Fruit fly (Drosophila melanogaster) whole organism, embryonic: ENCODE measurements around the gene sxe2.

Source experiments
- Awh ChIP-seq: fragments of 200-800 bp; sonication (Bioruptor generic); IDR thresholded peaks from 2 replicates; pipeline ENCODE4, ENCODE4 v1.3.6; 2022; ENCODE audit warnings: missing biosample characterization, missing genetic modification characterization
- Bdp1 ChIP-seq: fragments of 200-800 bp; sonication (Bioruptor generic); optimal IDR thresholded peaks from 3 replicates; lab custom pipeline; 2016; ENCODE audit warnings: missing biosample characterization, missing genetic modification characterization
- Blimp-1 ChIP-seq: fragments of 200-800 bp; sonication (Bioruptor generic); optimal IDR thresholded peaks from 3 replicates; lab custom pipeline; 2018; ENCODE audit warnings: missing biosample characterization, missing genetic modification characterization, mild to moderate bottlenecking, moderate library complexity, missing genetic modification reagents
- CG10274 ChIP-seq: fragments of 200-800 bp; sonication (Bioruptor generic); optimal IDR thresholded peaks from 3 replicates; lab custom pipeline; 2017; ENCODE audit warnings: missing biosample characterization, mild to moderate bottlenecking, missing genetic modification characterization
- CG10431 ChIP-seq: fragments of 200-800 bp; sonication (Bioruptor generic); optimal IDR thresholded peaks from 3 replicates; lab custom pipeline; 2018; ENCODE audit warnings: missing biosample characterization, mild to moderate bottlenecking, missing genetic modification characterization
- CG12104 ChIP-seq: fragments of 200-800 bp; sonication (Bioruptor generic); optimal IDR thresholded peaks from 3 replicates; lab custom pipeline; 2016; ENCODE audit warnings: missing biosample characterization, missing genetic modification characterization
- CG12769 ChIP-seq: fragments of 200-800 bp; sonication (Bioruptor generic); optimal IDR thresholded peaks from 2 replicates; lab custom pipeline; 2019; ENCODE audit warnings: missing biosample characterization, mild to moderate bottlenecking, missing genetic modification characterization, moderate library complexity
- CG14710 ChIP-seq: fragments of 200-800 bp; sonication (Bioruptor generic); optimal IDR thresholded peaks from 3 replicates; lab custom pipeline; 2019; ENCODE audit warnings: missing biosample characterization, mild to moderate bottlenecking, missing genetic modification characterization, moderate library complexity
- CG15601 ChIP-seq: fragments of 200-800 bp; sonication (Bioruptor generic); optimal IDR thresholded peaks from 3 replicates; lab custom pipeline; 2019; ENCODE audit warnings: missing biosample characterization, mild to moderate bottlenecking, missing genetic modification characterization, moderate library complexity
- CG18262 ChIP-seq: fragments of 200-800 bp; optimal IDR thresholded peaks from 3 replicates; lab custom pipeline; 2019; ENCODE audit warnings: missing biosample characterization, mild to moderate bottlenecking, missing genetic modification characterization, moderate library complexity
- CG2202 ChIP-seq: fragments of 200-800 bp; sonication (Bioruptor generic); optimal IDR thresholded peaks from 2 replicates; lab custom pipeline; 2018; ENCODE audit warnings: missing biosample characterization, mild to moderate bottlenecking, missing genetic modification characterization
- CG2889 ChIP-seq: fragments of 200-800 bp; sonication (Bioruptor generic); IDR thresholded peaks from 3 replicates; pipeline ENCODE4 v1.3.6; 2022; ENCODE audit warnings: missing biosample characterization, missing genetic modification characterization
- CG30020 ChIP-seq: fragments of 200-800 bp; optimal IDR thresholded peaks from 2 replicates; lab custom pipeline; 2019; ENCODE audit warnings: missing biosample characterization, mild to moderate bottlenecking, missing genetic modification characterization, moderate library complexity
- CG33557 ChIP-seq: fragments of 200-800 bp; sonication (Bioruptor generic); optimal IDR thresholded peaks from 2 replicates; lab custom pipeline; 2019; ENCODE audit warnings: missing biosample characterization, mild to moderate bottlenecking, missing genetic modification characterization, moderate library complexity
- CG3407 ChIP-seq: fragments of 200-800 bp; sonication (Bioruptor generic); optimal IDR thresholded peaks from 2 replicates; lab custom pipeline; 2018; ENCODE audit warnings: missing biosample characterization, mild to moderate bottlenecking, missing genetic modification characterization
- CG6272 ChIP-seq: fragments of 200-800 bp; sonication (Bioruptor generic); IDR thresholded peaks from 2 replicates; pipeline ENCODE4 v1.3.6; 2022; ENCODE audit warnings: missing biosample characterization, missing genetic modification characterization
- CG6854 ChIP-seq: fragments of 200-800 bp; sonication (Bioruptor generic); optimal IDR thresholded peaks from 3 replicates; lab custom pipeline; 2017; ENCODE audit warnings: missing biosample characterization, mild to moderate bottlenecking, missing genetic modification characterization
- CG8478 ChIP-seq: fragments of >200 bp; optimal IDR thresholded peaks from 2 replicates; lab custom pipeline; 2018
- CG8944 ChIP-seq: fragments of 200-800 bp; sonication (Bioruptor generic); optimal IDR thresholded peaks from 3 replicates; lab custom pipeline; 2016; ENCODE audit warnings: missing biosample characterization, missing genetic modification characterization
- Dll ChIP-seq: fragments of 200-800 bp; sonication (Bioruptor generic); IDR thresholded peaks from 4 replicates; pipeline ENCODE4 v1.3.6; 2022; ENCODE audit warnings: missing biosample characterization, missing genetic modification characterization; ENCODE audit not compliant: partially characterized antibody
- Drgx ChIP-seq: fragments of 200-800 bp; sonication (Bioruptor generic); IDR thresholded peaks from 2 replicates; pipeline ENCODE4 v1.3.6; 2022; ENCODE audit warnings: missing biosample characterization, missing genetic modification characterization
- MTF-1 ChIP-seq: fragments of 200-800 bp; sonication (Bioruptor generic); optimal IDR thresholded peaks from 2 replicates; lab custom pipeline; 2018; ENCODE audit warnings: missing biosample characterization, mild to moderate bottlenecking, missing genetic modification characterization, borderline replicate concordance
- NK7.1 ChIP-seq: fragments of 200-800 bp; sonication (Bioruptor generic); optimal IDR thresholded peaks from 3 replicates; lab custom pipeline; 2016; ENCODE audit warnings: missing biosample characterization, missing genetic modification characterization
- Pdp1 ChIP-seq, 2 experiments: fragments of 200-800 bp; sonication (Bioruptor generic); optimal IDR thresholded peaks; 3 replicates each; lab custom pipeline; 2016; ENCODE audit warnings: missing biosample characterization in 2 of 2, missing genetic modification characterization in 2 of 2, mild to moderate bottlenecking in 1 of 2, moderate library complexity in 1 of 2
- Vsx1 ChIP-seq: fragments of 200-800 bp; sonication (Bioruptor generic); optimal IDR thresholded peaks from 2 replicates; lab custom pipeline; 2017; ENCODE audit warnings: missing biosample characterization, mild to moderate bottlenecking, missing genetic modification characterization, missing genetic modification reagents
- Xbp1 ChIP-seq: fragments of 200-800 bp; sonication (Bioruptor generic); optimal IDR thresholded peaks from 3 replicates; lab custom pipeline; 2016; ENCODE audit warnings: missing biosample characterization, mild to moderate bottlenecking, missing genetic modification characterization
- abd-A ChIP-seq: fragments of 200-800 bp; sonication (Bioruptor generic); optimal IDR thresholded peaks from 3 replicates; lab custom pipeline; 2019; ENCODE audit warnings: missing biosample characterization, mild to moderate bottlenecking, missing genetic modification characterization, moderate library complexity
- bsh ChIP-seq, 2 experiments: fragments of 200-800 bp; sonication (Bioruptor generic); optimal IDR thresholded peaks; 2 replicates each; lab custom pipeline; 2017 to 2018; ENCODE audit warnings: mild to moderate bottlenecking in 2 of 2, missing biosample characterization in 2 of 2, missing genetic modification characterization in 2 of 2, moderate library complexity in 1 of 2
- ci ChIP-seq: fragments of 200-800 bp; sonication (Bioruptor generic); IDR thresholded peaks from 3 replicates; pipeline ENCODE4 v1.3.6; 2022; ENCODE audit warnings: missing biosample characterization, missing genetic modification characterization
- crol ChIP-seq: fragments of 200-800 bp; sonication (Bioruptor generic); IDR thresholded peaks from 2 replicates; pipeline ENCODE4 v1.3.6; 2022; ENCODE audit warnings: missing biosample characterization, missing genetic modification characterization
- dan ChIP-seq: fragments of 200-800 bp; sonication (Bioruptor generic); IDR thresholded peaks from 2 replicates; pipeline ENCODE4 v1.3.6; 2022; ENCODE audit warnings: missing biosample characterization, missing genetic modification characterization
- gcm ChIP-seq: fragments of 200-800 bp; sonication (Bioruptor generic); optimal IDR thresholded peaks from 2 replicates; lab custom pipeline; 2019; ENCODE audit warnings: missing biosample characterization, mild to moderate bottlenecking, missing genetic modification characterization, moderate library complexity
- gsb ChIP-seq: fragments of 200-800 bp; sonication (Bioruptor generic); IDR thresholded peaks from 2 replicates; pipeline ENCODE4 v1.3.6; 2022; ENCODE audit warnings: missing biosample characterization, missing genetic modification characterization
- gsb-n ChIP-seq: fragments of 200-800 bp; sonication (Bioruptor generic); optimal IDR thresholded peaks from 3 replicates; lab custom pipeline; 2018; ENCODE audit warnings: missing biosample characterization, mild to moderate bottlenecking, missing genetic modification characterization
- ken ChIP-seq: fragments of 200-800 bp; sonication (Bioruptor generic); IDR thresholded peaks from 3 replicates; pipeline ENCODE4 v1.3.6; 2022; ENCODE audit warnings: missing biosample characterization, missing genetic modification characterization
- kni ChIP-seq: fragments of 200-800 bp; sonication (Bioruptor generic); optimal IDR thresholded peaks from 3 replicates; lab custom pipeline; 2017; ENCODE audit warnings: mild to moderate bottlenecking, missing biosample characterization, missing genetic modification reagents, missing genetic modification characterization
- lola ChIP-seq, 3 experiments: fragments of >200 bp in 2 of 3; fragments of 200-800 bp in 1 of 3; sonication (Bioruptor generic) in 1 of 3; optimal IDR thresholded peaks; 2 replicates each; lab custom pipeline; 2017 to 2019; ENCODE audit warnings: missing biosample characterization in 3 of 3, missing genetic modification characterization in 3 of 3, mild to moderate bottlenecking in 1 of 3, moderate library complexity in 1 of 3
- oc ChIP-seq: fragments of 200-800 bp; sonication (Bioruptor generic); optimal IDR thresholded peaks from 2 replicates; lab custom pipeline; 2018; ENCODE audit warnings: missing biosample characterization, mild to moderate bottlenecking, missing genetic modification characterization, moderate library complexity
- onecut ChIP-seq: fragments of 200-800 bp; sonication (Bioruptor generic); IDR thresholded peaks from 2 replicates; pipeline ENCODE4 v1.3.6; 2022; ENCODE audit warnings: missing biosample characterization, missing genetic modification characterization
- sd ChIP-seq: fragments of 200-800 bp; sonication (Bioruptor generic); optimal IDR thresholded peaks from 3 replicates; lab custom pipeline; 2018; ENCODE audit warnings: missing biosample characterization, mild to moderate bottlenecking, missing genetic modification characterization, moderate library complexity
- shn ChIP-seq: fragments of 200-800 bp; sonication (Bioruptor generic); optimal IDR thresholded peaks from 3 replicates; lab custom pipeline; 2016; ENCODE audit warnings: missing biosample characterization, missing genetic modification characterization
- slp2 ChIP-seq: fragments of 200-800 bp; sonication (Bioruptor generic); optimal IDR thresholded peaks from 2 replicates; lab custom pipeline; 2016; ENCODE audit warnings: missing biosample characterization, missing genetic modification characterization
- trh ChIP-seq: fragments of 200-800 bp; sonication (Bioruptor generic); optimal IDR thresholded peaks from 2 replicates; lab custom pipeline; 2016; ENCODE audit warnings: missing biosample characterization, missing genetic modification characterization
- ttk ChIP-seq: fragments of 200-800 bp; sonication (Bioruptor generic); IDR thresholded peaks from 2 replicates; pipeline ENCODE4 v2.1.2; 2022; ENCODE audit warnings: missing biosample characterization, missing genetic modification characterization
- vvl ChIP-seq: fragments of 200-800 bp; sonication (Bioruptor generic); IDR thresholded peaks from 2 replicates; pipeline ENCODE4 v1.3.6; 2022; ENCODE audit warnings: missing biosample characterization, missing genetic modification characterization
- wek ChIP-seq: fragments of 200-800 bp; sonication (Bioruptor generic); optimal IDR thresholded peaks from 3 replicates; lab custom pipeline; 2018; ENCODE audit warnings: missing biosample characterization, mild to moderate bottlenecking, missing genetic modification characterization, moderate library complexity
- wor ChIP-seq: fragments of 200-800 bp; sonication (Bioruptor generic); IDR thresholded peaks from 2 replicates; pipeline ENCODE4 v1.3.6; 2022; ENCODE audit warnings: missing biosample characterization, missing genetic modification characterization

Gene sxe2

dm6 chr3R:16082384-16082783 lies 1.3 kb upstream of the sxe2 start:
- no peak for TF ChIP-seq CG30020 (tag; lab: Kevin White, UChicago)
- TF ChIP-seq ken (GFP tag; lab: Robert Waterston, UW), result 0 out of 3 replicates have a peak, but pooled peaks have one; percentile 21
- TF ChIP-seq CG18262, result peak; percentile 22
- peak; percentile 21 for TF ChIP-seq CG2202 (tag; lab: Kevin White, UChicago)
- peak; percentile 81 for TF ChIP-seq Awh (GFP tag; lab: Robert Waterston, UW)
- TF ChIP-seq shn, result no peak
- TF ChIP-seq Drgx, result no peak
- TF ChIP-seq CG33557, result peak; percentile 72
- peak; percentile 100 for TF ChIP-seq Blimp-1
- peak; percentile 85 for TF ChIP-seq kni (GFP tag; lab: Kevin White, UChicago)
- 0 out of 2 replicates have a peak, but pooled peaks have one; percentile 31 for TF ChIP-seq vvl (GFP tag; lab: Robert Waterston, UW)
- peak; percentile 43 for TF ChIP-seq abd-A (tag; lab: Kevin White, UChicago)
- no peak for TF ChIP-seq CG2889 (GFP tag; lab: Robert Waterston, UW)
- peak; percentile 25 for TF ChIP-seq CG15601
- peak; percentile 50 for TF ChIP-seq Vsx1 (GFP tag; lab: Kevin White, UChicago)
- peak; percentile 46 for TF ChIP-seq CG10431 (GFP tag; lab: Kevin White, UChicago)
- TF ChIP-seq CG14710 (tag; lab: Kevin White, UChicago), result peak; percentile 1
- no peak for TF ChIP-seq CG6854 (GFP tag; lab: Kevin White, UChicago)
- TF ChIP-seq gsb (GFP tag; lab: Robert Waterston, UW), result no peak
- TF ChIP-seq gsb-n (tag; lab: Kevin White, UChicago), result peak; percentile 49
- peak; percentile 30; the same call in 1 of the 2 replicates for TF ChIP-seq crol (GFP tag; lab: Robert Waterston, UW)
- peak; percentile 39 for TF ChIP-seq oc
- peak; percentile 5 for TF ChIP-seq sd (tag; lab: Kevin White, UChicago)
- TF ChIP-seq Dll (GFP tag; lab: Robert Waterston, UW), result no peak
- peak in 1 of 2 experiments; percentile 32 for TF ChIP-seq bsh (GFP tag; optimal IDR thresholded peaks at IDR 0.05; lab: Kevin White, UChicago)
- peak; percentile 2 for TF ChIP-seq gcm
- no peak for TF ChIP-seq MTF-1 (GFP tag; lab: Kevin White, UChicago)
- TF ChIP-seq lola (GFP tag; optimal IDR thresholded peaks at IDR 0.05; lab: Kevin White, UChicago), result peak in 1 of 3 experiments; percentile 3
- peak in 1 of 2 experiments; percentile 93 for TF ChIP-seq Pdp1 (GFP tag; optimal IDR thresholded peaks at IDR 0.05; lab: Kevin White, UChicago)

- no peak for TF ChIP-seq wek
- TF ChIP-seq gsb-n (tag; lab: Kevin White, UChicago), result peak; percentile 7
- no peak for TF ChIP-seq CG8478 (lab: Kevin White, UChicago)
- TF ChIP-seq trh (GFP tag; lab: Kevin White, UChicago), result no peak
- peak; percentile 49; the same call in 1 of the 2 replicates for TF ChIP-seq onecut (GFP tag; lab: Robert Waterston, UW)
- TF ChIP-seq CG10274 (GFP tag; lab: Kevin White, UChicago), result no peak
- no peak for TF ChIP-seq Bdp1 (GFP tag; lab: Kevin White, UChicago)
- TF ChIP-seq Xbp1 (GFP tag; lab: Kevin White, UChicago), result no peak
- TF ChIP-seq CG3407 (GFP tag; lab: Kevin White, UChicago), result no peak
- peak; percentile 58 for TF ChIP-seq Vsx1 (GFP tag; lab: Kevin White, UChicago)
- no peak for TF ChIP-seq slp2 (GFP tag; lab: Kevin White, UChicago)
- no peak for TF ChIP-seq dan (GFP tag; lab: Robert Waterston, UW)
- peak; percentile 58 for TF ChIP-seq CG10431 (GFP tag; lab: Kevin White, UChicago)
- TF ChIP-seq wor (GFP tag; lab: Robert Waterston, UW), result no peak
- TF ChIP-seq NK7.1 (GFP tag; lab: Kevin White, UChicago), result no peak
- TF ChIP-seq Pdp1 (GFP tag; optimal IDR thresholded peaks at IDR 0.05; lab: Kevin White, UChicago), result peak in 1 of 2 experiments; percentile 83
- TF ChIP-seq Awh (GFP tag; lab: Robert Waterston, UW), result peak; percentile 63
- TF ChIP-seq abd-A (tag; lab: Kevin White, UChicago), result no peak
- TF ChIP-seq ttk (GFP tag; lab: Robert Waterston, UW), result no peak
- no peak for TF ChIP-seq CG12769 (tag; lab: Kevin White, UChicago)
- no peak for TF ChIP-seq CG6272 (GFP tag; lab: Robert Waterston, UW)
- TF ChIP-seq CG12104 (GFP tag; lab: Kevin White, UChicago), result no peak
- TF ChIP-seq ci (GFP tag; lab: Robert Waterston, UW), result 0 out of 3 replicates have a peak, but pooled peaks have one; percentile 14
- peak; percentile 37 for TF ChIP-seq oc
- TF ChIP-seq CG8944 (GFP tag; lab: Kevin White, UChicago), result no peak
These were observed 8.4 kb downstream of the sxe2 start for dm6 chr3R:16091910-16092627.
